Fruit fly (Drosophila melanogaster) whole organism, embryonic: ENCODE data around the gene kra.

Experiments
- Adf1 ChIP-seq: fragments of 200-800 bp; sonication (Bioruptor generic); IDR thresholded peaks from 2 replicates; pipeline ENCODE4 v1.3.6; 2022; ENCODE audit warnings: missing biosample characterization, missing genetic modification characterization
- BEAF-32 ChIP-seq: fragments of 200-800 bp; sonication (Bioruptor generic); optimal IDR thresholded peaks from 3 replicates; lab custom pipeline; 2017; ENCODE audit warnings: missing biosample characterization, missing genetic modification characterization, mild to moderate bottlenecking, moderate library complexity, missing genetic modification reagents
- Blimp-1 ChIP-seq: fragments of 200-800 bp; sonication (Bioruptor generic); optimal IDR thresholded peaks from 3 replicates; lab custom pipeline; 2018; ENCODE audit warnings: missing biosample characterization, missing genetic modification characterization, mild to moderate bottlenecking, moderate library complexity, missing genetic modification reagents
- CG10267 ChIP-seq: fragments of 200-800 bp; sonication (Bioruptor generic); optimal IDR thresholded peaks from 2 replicates; lab custom pipeline; 2018; ENCODE audit warnings: missing biosample characterization, mild to moderate bottlenecking, missing genetic modification characterization, moderate library complexity
- CG12391 ChIP-seq: fragments of 200-800 bp; sonication (Bioruptor generic); optimal IDR thresholded peaks from 3 replicates; lab custom pipeline; 2018; ENCODE audit warnings: missing biosample characterization, mild to moderate bottlenecking, missing genetic modification characterization, moderate library complexity
- CG12659 ChIP-seq: fragments of 200-800 bp; sonication (Bioruptor generic); optimal IDR thresholded peaks from 3 replicates; lab custom pipeline; 2017; ENCODE audit warnings: mild to moderate bottlenecking, missing biosample characterization, missing genetic modification reagents, missing genetic modification characterization
- CG13424 ChIP-seq: fragments of 200-800 bp; sonication (Bioruptor generic); optimal IDR thresholded peaks from 2 replicates; lab custom pipeline; 2019; ENCODE audit warnings: missing biosample characterization, mild to moderate bottlenecking, missing genetic modification characterization, moderate library complexity
- CG15011 ChIP-seq: fragments of 200-800 bp; sonication (Bioruptor generic); optimal IDR thresholded peaks from 3 replicates; lab custom pipeline; 2018; ENCODE audit warnings: missing biosample characterization, mild to moderate bottlenecking, missing genetic modification characterization
- CG15073 ChIP-seq: fragments of 200-800 bp; sonication (Bioruptor generic); optimal IDR thresholded peaks from 2 replicates; lab custom pipeline; 2016; ENCODE audit warnings: missing biosample characterization, missing genetic modification characterization
- CG1529 ChIP-seq: fragments of 200-800 bp; sonication (Bioruptor generic); optimal IDR thresholded peaks from 3 replicates; lab custom pipeline; 2018; ENCODE audit warnings: missing biosample characterization, missing genetic modification characterization
- CG15696 ChIP-seq: fragments of 200-800 bp; sonication (Bioruptor generic); optimal IDR thresholded peaks from 2 replicates; lab custom pipeline; 2019; ENCODE audit warnings: missing biosample characterization, mild to moderate bottlenecking, missing genetic modification characterization, moderate library complexity
- CG17186 ChIP-seq: fragments of 200-800 bp; sonication (Bioruptor generic); optimal IDR thresholded peaks from 3 replicates; lab custom pipeline; 2017; ENCODE audit warnings: missing biosample characterization, missing genetic modification reagents, missing genetic modification characterization
- CG17568 ChIP-seq: fragments of 200-800 bp; sonication (Bioruptor generic); optimal IDR thresholded peaks from 2 replicates; lab custom pipeline; 2018; ENCODE audit warnings: missing biosample characterization, mild to moderate bottlenecking, missing genetic modification characterization, moderate library complexity
- CG17612 ChIP-seq: fragments of 200-800 bp; sonication (Bioruptor generic); IDR thresholded peaks from 2 replicates; pipeline ENCODE4 v1.3.6; 2022; ENCODE audit warnings: missing biosample characterization, missing genetic modification characterization
- CG1832 ChIP-seq: fragments of 200-800 bp; sonication (Bioruptor generic); optimal IDR thresholded peaks from 2 replicates; lab custom pipeline; 2017; ENCODE audit warnings: missing biosample characterization, mild to moderate bottlenecking, missing genetic modification characterization, inconsistent platforms
- CG18599 ChIP-seq: fragments of 200-800 bp; sonication (Bioruptor generic); optimal IDR thresholded peaks from 3 replicates; lab custom pipeline; 2017; ENCODE audit warnings: missing biosample characterization, missing genetic modification characterization, mild to moderate bottlenecking, moderate library complexity, missing genetic modification reagents
- CG2875 ChIP-seq: fragments of 200-800 bp; sonication (Bioruptor generic); optimal IDR thresholded peaks from 2 replicates; lab custom pipeline; 2017; ENCODE audit warnings: missing biosample characterization, mild to moderate bottlenecking, missing genetic modification characterization, missing genetic modification reagents
- CG4360 ChIP-seq: fragments of 200-800 bp; sonication (Bioruptor generic); IDR thresholded peaks from 2 replicates; pipeline ENCODE4 v1.3.6; 2022; ENCODE audit warnings: missing biosample characterization, missing genetic modification characterization
- CG6683 ChIP-seq: fragments of 200-800 bp; sonication (Bioruptor generic); optimal IDR thresholded peaks from 2 replicates; lab custom pipeline; 2017; ENCODE audit warnings: missing biosample characterization, mild to moderate bottlenecking, missing genetic modification characterization, missing genetic modification reagents
- CG9215 ChIP-seq: fragments of 200-800 bp; sonication (Bioruptor generic); IDR thresholded peaks from 2 replicates; pipeline ENCODE4 v1.3.6; 2022; ENCODE audit warnings: missing biosample characterization, missing genetic modification characterization
- CG9727 ChIP-seq: fragments of 200-800 bp; sonication (Bioruptor generic); optimal IDR thresholded peaks from 3 replicates; lab custom pipeline; 2017; ENCODE audit warnings: missing biosample characterization, mild to moderate bottlenecking, missing genetic modification characterization
- Deaf1 ChIP-seq: fragments of 200-800 bp; optimal IDR thresholded peaks from 3 replicates; lab custom pipeline; 2019; ENCODE audit warnings: missing biosample characterization, mild to moderate bottlenecking, missing genetic modification characterization, moderate library complexity
- Doc2 ChIP-seq: fragments of 200-800 bp; sonication (Bioruptor generic); IDR thresholded peaks from 2 replicates; pipeline ENCODE4 v1.3.6; 2022; ENCODE audit warnings: missing biosample characterization, missing genetic modification characterization
- HLH54F ChIP-seq: fragments of 200-800 bp; sonication (Bioruptor generic); optimal IDR thresholded peaks from 3 replicates; lab custom pipeline; 2016; ENCODE audit warnings: missing biosample characterization, missing genetic modification characterization
- Jarid2 ChIP-seq: fragments of 200-800 bp; sonication (Bioruptor generic); optimal IDR thresholded peaks from 3 replicates; lab custom pipeline; 2017; ENCODE audit warnings: mild to moderate bottlenecking, missing biosample characterization, missing genetic modification reagents, missing genetic modification characterization
- MTF-1 ChIP-seq: fragments of 200-800 bp; sonication (Bioruptor generic); optimal IDR thresholded peaks from 2 replicates; lab custom pipeline; 2018; ENCODE audit warnings: missing biosample characterization, mild to moderate bottlenecking, missing genetic modification characterization, borderline replicate concordance
- Side ChIP-seq: fragments of 200-800 bp; sonication (Bioruptor generic); optimal IDR thresholded peaks from 2 replicates; lab custom pipeline; 2016; ENCODE audit warnings: missing biosample characterization, missing genetic modification characterization
- Sry-β ChIP-seq: fragments of 200-800 bp; sonication (Bioruptor generic); optimal IDR thresholded peaks from 2 replicates; lab custom pipeline; 2018; ENCODE audit warnings: missing biosample characterization, mild to moderate bottlenecking, missing genetic modification characterization, moderate library complexity
- Sry-δ ChIP-seq: fragments of 200-800 bp; sonication (Bioruptor generic); optimal IDR thresholded peaks from 2 replicates; lab custom pipeline; 2016; ENCODE audit warnings: missing biosample characterization, missing genetic modification characterization
- cato ChIP-seq: fragments of 200-800 bp; sonication (Bioruptor generic); optimal IDR thresholded peaks from 2 replicates; lab custom pipeline; 2016; ENCODE audit warnings: missing biosample characterization, missing genetic modification characterization, borderline replicate concordance
- chinmo ChIP-seq: fragments of 200-800 bp; sonication (Bioruptor generic); IDR thresholded peaks from 4 replicates; pipeline ENCODE4 v1.3.6; 2022; ENCODE audit warnings: missing biosample characterization, missing genetic modification characterization; ENCODE audit not compliant: partially characterized antibody
- dm ChIP-seq: fragments of 200-800 bp; sonication (Bioruptor generic); optimal IDR thresholded peaks from 3 replicates; lab custom pipeline; 2016; ENCODE audit warnings: missing biosample characterization, missing genetic modification characterization
- dpn ChIP-seq, 2 experiments: fragments of 200-800 bp; sonication (Bioruptor generic); optimal IDR thresholded peaks; 3 replicates each; lab custom pipeline; 2016; ENCODE audit warnings: missing biosample characterization in 2 of 2, missing genetic modification characterization in 2 of 2
- exex ChIP-seq: fragments of 200-800 bp; sonication (Bioruptor generic); optimal IDR thresholded peaks from 4 replicates; lab custom pipeline; 2018; ENCODE audit warnings: missing biosample characterization, mild to moderate bottlenecking, missing genetic modification characterization, moderate library complexity
- fd3F ChIP-seq: fragments of 200-800 bp; sonication (Bioruptor generic); optimal IDR thresholded peaks from 2 replicates; lab custom pipeline; 2018; ENCODE audit warnings: missing biosample characterization, mild to moderate bottlenecking, missing genetic modification characterization, moderate library complexity
- gsb ChIP-seq: fragments of 200-800 bp; sonication (Bioruptor generic); IDR thresholded peaks from 2 replicates; pipeline ENCODE4 v1.3.6; 2022; ENCODE audit warnings: missing biosample characterization, missing genetic modification characterization
- ind ChIP-seq: fragments of 200-800 bp; sonication (Bioruptor generic); optimal IDR thresholded peaks from 3 replicates; lab custom pipeline; 2016; ENCODE audit warnings: missing biosample characterization, missing genetic modification characterization
- klu ChIP-seq: fragments of 200-800 bp; sonication (Bioruptor generic); IDR thresholded peaks from 2 replicates; pipeline ENCODE4 v1.3.6; 2022; ENCODE audit warnings: missing biosample characterization, missing genetic modification characterization
- kni ChIP-seq: fragments of 200-800 bp; sonication (Bioruptor generic); optimal IDR thresholded peaks from 3 replicates; lab custom pipeline; 2017; ENCODE audit warnings: mild to moderate bottlenecking, missing biosample characterization, missing genetic modification reagents, missing genetic modification characterization
- lmd ChIP-seq: fragments of 200-800 bp; sonication (Bioruptor generic); IDR thresholded peaks from 2 replicates; pipeline ENCODE4 v1.3.6; 2022; ENCODE audit warnings: missing biosample characterization, missing genetic modification characterization
- lola ChIP-seq, 3 experiments: fragments of >200 bp in 2 of 3; fragments of 200-800 bp in 1 of 3; sonication (Bioruptor generic) in 1 of 3; optimal IDR thresholded peaks; 2 replicates each; lab custom pipeline; 2017 to 2019; ENCODE audit warnings: missing biosample characterization in 3 of 3, missing genetic modification characterization in 3 of 3, mild to moderate bottlenecking in 1 of 3, moderate library complexity in 1 of 3
- mirr ChIP-seq: fragments of 200-800 bp; sonication (Bioruptor generic); optimal IDR thresholded peaks from 3 replicates; lab custom pipeline; 2018; ENCODE audit warnings: missing biosample characterization, mild to moderate bottlenecking, missing genetic modification characterization
- mld ChIP-seq: fragments of 200-800 bp; sonication (Bioruptor generic); IDR thresholded peaks from 3 replicates; pipeline ENCODE4 v1.3.6; 2022; ENCODE audit warnings: missing biosample characterization, missing genetic modification characterization; ENCODE audit not compliant: partially characterized antibody
- org-1 ChIP-seq: fragments of 200-800 bp; sonication (Bioruptor generic); optimal IDR thresholded peaks from 2 replicates; lab custom pipeline; 2017; ENCODE audit warnings: missing biosample characterization, missing genetic modification characterization
- sc ChIP-seq, 3 experiments: fragments of >200 bp in 2 of 3; fragments of 200-800 bp in 1 of 3; sonication (Bioruptor generic) in 1 of 3; optimal IDR thresholded peaks; 2 replicates in 2 of 3; 3 replicates in 1 of 3; lab custom pipeline; 2017; ENCODE audit warnings: mild to moderate bottlenecking in 1 of 3, missing biosample characterization in 1 of 3, missing genetic modification characterization in 1 of 3, missing genetic modification reagents in 1 of 3
- sd ChIP-seq: fragments of 200-800 bp; sonication (Bioruptor generic); optimal IDR thresholded peaks from 3 replicates; lab custom pipeline; 2018; ENCODE audit warnings: missing biosample characterization, mild to moderate bottlenecking, missing genetic modification characterization, moderate library complexity
- sisA ChIP-seq: fragments of 200-800 bp; sonication (Bioruptor generic); IDR thresholded peaks from 2 replicates; pipeline ENCODE4 v1.3.6; 2022; ENCODE audit warnings: missing biosample characterization, missing genetic modification characterization
- tio ChIP-seq: fragments of 200-800 bp; sonication (Bioruptor generic); optimal IDR thresholded peaks from 2 replicates; lab custom pipeline; 2017; ENCODE audit warnings: missing biosample characterization, missing genetic modification characterization, inconsistent platforms
- vfl ChIP-seq: fragments of 200-800 bp; sonication (Bioruptor generic); optimal IDR thresholded peaks from 2 replicates; lab custom pipeline; 2016; ENCODE audit warnings: missing biosample characterization, missing genetic modification characterization
- zfh1 ChIP-seq: fragments of 200-800 bp; sonication (Bioruptor generic); IDR thresholded peaks from 3 replicates; pipeline ENCODE4 v1.3.6; 2022; ENCODE audit warnings: missing biosample characterization, missing genetic modification characterization

Gene kra

dm6 chr3R:5613114-5613443, 12.1 kb upstream of the kra start, which contains the start of gene Atu (continued):
- TF ChIP-seq sd (peak; percentile 63), vfl (no peak), chinmo (GFP tag; lab: Robert Waterston, UW) (peak; percentile 87), kni (GFP tag; lab: Kevin White, UChicago) (no peak), CG17612 (GFP tag; lab: Robert Waterston, UW) (no peak), HLH54F (peak; percentile 39), klu (GFP tag; lab: Robert Waterston, UW) (no peak), dm (GFP tag; lab: Kevin White, UChicago) (no peak), CG4360 (no peak), Side (GFP tag; lab: Kevin White, UChicago) (no peak), CG15696 (peak; percentile 12), CG17186 (peak; percentile 57), exex (tag; lab: Kevin White, UChicago) (no peak), tio (GFP tag; lab: Kevin White, UChicago) (no peak), CG15011 (no peak), Deaf1 (tag; lab: Kevin White, UChicago) (no peak), CG10267 (tag; lab: Kevin White, UChicago) (peak; percentile 61), mirr (GFP tag; lab: Kevin White, UChicago) (no peak), CG6683 (GFP tag; lab: Kevin White, UChicago) (no peak), dpn (GFP tag; optimal IDR thresholded peaks at IDR 0.05; lab: Kevin White, UChicago) (peak in 1 of 2 experiments; percentile 16), fd3F (GFP tag; lab: Kevin White, UChicago) (no peak), Sry-δ (peak; percentile 96), CG15073 (GFP tag; lab: Kevin White, UChicago) (no peak), CG1832 (no peak), CG1529 (no peak), CG12659 (GFP tag; lab: Kevin White, UChicago) (peak; percentile 74), MTF-1 (GFP tag; lab: Kevin White, UChicago) (no peak), CG13424 (tag; lab: Kevin White, UChicago) (peak; percentile 39), Adf1 (GFP tag; lab: Robert Waterston, UW) (no peak), zfh1 (GFP tag; lab: Robert Waterston, UW) (no peak), CG18599 (GFP tag; lab: Kevin White, UChicago) (no peak), Doc2 (GFP tag; lab: Robert Waterston, UW) (no peak), lmd (GFP tag; lab: Robert Waterston, UW) (no peak), CG9727 (GFP tag; lab: Kevin White, UChicago) (peak; percentile 32), org-1 (no peak), cato (GFP tag; lab: Kevin White, UChicago) (peak; percentile 12), ind (GFP tag; lab: Kevin White, UChicago) (peak; percentile 43), BEAF-32 (GFP tag; lab: Kevin White, UChicago) (peak; percentile 96), Sry-β (GFP tag; lab: Kevin White, UChicago) (no peak), Blimp-1 (GFP tag; lab: Kevin White, UChicago) (no peak), mld (peak; percentile 42; the same call in 1 of the 3 replicates), CG17568 (no peak), gsb (GFP tag; lab: Robert Waterston, UW) (no peak), sisA (GFP tag; lab: Robert Waterston, UW) (no peak), lola (GFP tag; optimal IDR thresholded peaks at IDR 0.05; lab: Kevin White, UChicago) (peak in 1 of 3 experiments; percentile 34), CG12391 (tag; lab: Kevin White, UChicago) (peak; percentile 56), Jarid2 (no peak), CG9215 (GFP tag; lab: Robert Waterston, UW) (no peak), CG2875 (GFP tag; lab: Kevin White, UChicago) (no peak), sc (optimal IDR thresholded peaks at IDR 0.05; lab: Kevin White, UChicago) (no peak), sc (GFP tag; optimal IDR thresholded peaks at IDR 0.05; lab: Kevin White, UChicago) (no peak)
